Worm (Caenorhabditis elegans) whole organism, L4 larva: ENCODE measurements around the gene rfip-1.

Experiments
- F26F4.8 ChIP-seq: fragments of 200-800 bp; sonication (Bioruptor generic); conservative IDR thresholded peaks from 2 replicates; pipeline ENCODE4 v1.3.6; 2022; ENCODE audit warnings: missing genetic modification characterization, missing compliant biosample characterization
- F49E8.2 ChIP-seq: sonication (generic microtip); optimal IDR thresholded peaks from 2 replicates; lab custom pipeline; 2016; ENCODE audit warnings: missing compliant biosample characterization, mild to moderate bottlenecking, missing genetic modification characterization, borderline replicate concordance
- R02D3.7 ChIP-seq: fragments of 150-350 bp; sonication (generic microtip); optimal IDR thresholded peaks from 3 replicates; lab custom pipeline; 2014; ENCODE audit warnings: missing biosample characterization, missing genetic modification characterization
- T20F7.1 ChIP-seq: fragments of 200-800 bp; sonication (Bioruptor generic); optimal IDR thresholded peaks from 2 replicates; lab custom pipeline; 2018; ENCODE audit warnings: mild to moderate bottlenecking, missing genetic modification characterization, missing compliant biosample characterization
- Y75B8A.6 ChIP-seq: fragments of 200-800 bp; sonication (Bioruptor generic); IDR thresholded peaks from 2 replicates; pipeline ENCODE4 v1.3.6; 2022; ENCODE audit warnings: missing genetic modification reagents, missing genetic modification characterization, missing compliant biosample characterization
- aha-1 ChIP-seq: fragments of 150-350 bp; peaks from one replicate; lab custom pipeline; 2014; ENCODE audit warnings: missing biosample characterization, missing genetic modification characterization
- attf-4 ChIP-seq: sonication (generic microtip); optimal IDR thresholded peaks from 3 replicates; lab custom pipeline; 2017; ENCODE audit warnings: missing biosample characterization, missing genetic modification characterization
- ceh-28 ChIP-seq: fragments of 150-350 bp; optimal IDR thresholded peaks from 2 replicates; lab custom pipeline; 2014; ENCODE audit warnings: missing biosample characterization, missing genetic modification reagents, missing genetic modification characterization
- ceh-44 ChIP-seq: fragments of 200-800 bp; sonication (Bioruptor generic); IDR thresholded peaks from 2 replicates; pipeline ENCODE4 v1.3.6; 2022; ENCODE audit warnings: missing genetic modification reagents, missing genetic modification characterization, missing compliant biosample characterization
- cey-2 ChIP-seq: sonication (generic microtip); optimal IDR thresholded peaks from 3 replicates; lab custom pipeline; 2017; ENCODE audit warnings: missing genetic modification characterization, mild to moderate bottlenecking, missing compliant biosample characterization, antibody characterized with exemption, borderline replicate concordance; ENCODE audit not compliant: insufficient read depth
- daf-12 ChIP-seq: fragments of 150-350 bp; optimal IDR thresholded peaks from 2 replicates; lab custom pipeline; 2014; ENCODE audit warnings: missing biosample characterization, missing genetic modification reagents, missing genetic modification characterization
- dpl-1 ChIP-seq: fragments of 150-350 bp; optimal IDR thresholded peaks from 2 replicates; lab custom pipeline; 2014; ENCODE audit warnings: missing biosample characterization, missing genetic modification reagents, missing genetic modification characterization
- dve-1 ChIP-seq: sonication (generic microtip); optimal IDR thresholded peaks from 2 replicates; lab custom pipeline; 2017; ENCODE audit warnings: antibody characterized with exemption, mild to moderate bottlenecking, missing genetic modification characterization, missing compliant biosample characterization; ENCODE audit not compliant: insufficient read depth
- fkh-10 ChIP-seq: fragments of 150-350 bp; optimal IDR thresholded peaks from 2 replicates; lab custom pipeline; 2014; ENCODE audit warnings: missing biosample characterization, missing genetic modification reagents, missing genetic modification characterization
- fos-1 ChIP-seq: fragments of 150-350 bp; optimal IDR thresholded peaks from 2 replicates; lab custom pipeline; 2014; ENCODE audit warnings: missing biosample characterization, missing genetic modification characterization
- hif-1 ChIP-seq, 2 experiments: sonication (generic microtip); optimal IDR thresholded peaks; 2 replicates each; lab custom pipeline; 2016 to 2017; ENCODE audit warnings: missing compliant biosample characterization in 2 of 2, missing genetic modification characterization in 2 of 2, missing genetic modification reagents in 2 of 2, missing genotype in 2 of 2, mild to moderate bottlenecking in 1 of 2
- hlh-30 ChIP-seq: sonication (generic microtip); optimal IDR thresholded peaks from 2 replicates; lab custom pipeline; 2017; ENCODE audit warnings: antibody characterized with exemption, mild to moderate bottlenecking, missing genetic modification characterization, missing compliant biosample characterization; ENCODE audit not compliant: insufficient read depth
- lin-1 ChIP-seq: fragments of 200-800 bp; sonication (Bioruptor generic); IDR thresholded peaks from 2 replicates; pipeline ENCODE4 v1.3.6; 2022; ENCODE audit warnings: missing genetic modification reagents, missing genetic modification characterization, missing compliant biosample characterization
- lin-15B ChIP-seq: fragments of 150-350 bp; sonication (generic microtip); optimal IDR thresholded peaks from 3 replicates; lab custom pipeline; 2014; ENCODE audit warnings: missing biosample characterization, missing genetic modification characterization
- lin-29 ChIP-seq: fragments of 200-800 bp; sonication (Bioruptor generic); IDR thresholded peaks from 2 replicates; pipeline ENCODE4 v1.3.6; 2022; ENCODE audit warnings: missing genetic modification reagents, missing genetic modification characterization, missing compliant biosample characterization
- lin-38 ChIP-seq: fragments of 200-800 bp; sonication (Bioruptor generic); IDR thresholded peaks from 2 replicates; pipeline ENCODE4 v1.3.6; 2022; ENCODE audit warnings: missing genetic modification reagents, missing genetic modification characterization, missing compliant biosample characterization
- lsy-2 ChIP-seq, 2 experiments: fragments of 150-350 bp in 1 of 2; sonication (generic microtip) in 1 of 2; optimal IDR thresholded peaks; 2 replicates each; lab custom pipeline; 2014 to 2017; ENCODE audit warnings: missing biosample characterization in 2 of 2, missing genetic modification characterization in 2 of 2
- mdl-1 ChIP-seq, 2 experiments: fragments of 150-350 bp in 1 of 2; sonication (generic microtip) in 1 of 2; optimal IDR thresholded peaks; 2 replicates each; lab custom pipeline; 2014 to 2017; ENCODE audit warnings: missing biosample characterization in 2 of 2, missing genetic modification characterization in 2 of 2
- mep-1 ChIP-seq: fragments of 150-350 bp; sonication (generic microtip); optimal IDR thresholded peaks from 3 replicates; lab custom pipeline; 2014; ENCODE audit warnings: missing biosample characterization, missing genetic modification characterization
- mes-2 ChIP-seq: sonication (generic microtip); optimal IDR thresholded peaks from 2 replicates; lab custom pipeline; 2016; ENCODE audit warnings: missing genotype, mild to moderate bottlenecking, missing genetic modification characterization, missing compliant biosample characterization; ENCODE audit not compliant: poor library complexity, severe bottlenecking
- mxl-2 ChIP-seq: fragments of 200-800 bp; sonication (Bioruptor generic); conservative IDR thresholded peaks from 2 replicates; pipeline ENCODE4 v1.3.6; 2022; ENCODE audit warnings: missing genetic modification reagents, missing genetic modification characterization, missing compliant biosample characterization
- nhr-10 ChIP-seq: fragments of 150-350 bp; optimal IDR thresholded peaks from 2 replicates; lab custom pipeline; 2014; ENCODE audit warnings: missing biosample characterization, missing genetic modification characterization
- nhr-11 ChIP-seq: fragments of 150-350 bp; optimal IDR thresholded peaks from 2 replicates; lab custom pipeline; 2014; ENCODE audit warnings: missing biosample characterization, missing genetic modification characterization
- nhr-25 ChIP-seq: sonication (generic microtip); optimal IDR thresholded peaks from 2 replicates; lab custom pipeline; 2017; ENCODE audit warnings: missing genetic modification characterization, mild to moderate bottlenecking, missing compliant biosample characterization, antibody characterized with exemption, moderate library complexity, borderline replicate concordance; ENCODE audit not compliant: insufficient read depth
- nhr-28 ChIP-seq: fragments of 150-350 bp; optimal IDR thresholded peaks from 2 replicates; lab custom pipeline; 2014; ENCODE audit warnings: missing biosample characterization, missing genetic modification characterization
- nhr-48 ChIP-seq: sonication (generic microtip); optimal IDR thresholded peaks from 2 replicates; lab custom pipeline; 2016; ENCODE audit warnings: mild to moderate bottlenecking, missing genetic modification characterization, missing compliant biosample characterization
- nhr-6 ChIP-seq: fragments of 150-350 bp; optimal IDR thresholded peaks from 2 replicates; lab custom pipeline; 2014; ENCODE audit warnings: missing biosample characterization, missing genetic modification characterization
- nhr-76 ChIP-seq: fragments of 150-350 bp; optimal IDR thresholded peaks from 2 replicates; lab custom pipeline; 2014; ENCODE audit warnings: missing biosample characterization, missing genetic modification characterization
- pha-4 ChIP-seq, 2 experiments: fragments of 150-350 bp in 1 of 2; fragments of 200-800 bp in 1 of 2; sonication (Bioruptor generic) in 1 of 2; IDR thresholded peaks in 1 of 2; optimal IDR thresholded peaks in 1 of 2; 2 replicates each; pipeline versions ENCODE4 v1.3.6 to Lab custom; 2014 to 2022; ENCODE audit warnings: missing genetic modification characterization in 2 of 2, missing genetic modification reagents in 2 of 2, missing biosample characterization in 1 of 2, missing compliant biosample characterization in 1 of 2
- php-3 ChIP-seq: fragments of 200-800 bp; sonication (Bioruptor generic); IDR thresholded peaks from 2 replicates; pipeline ENCODE4 v1.3.6; 2022; ENCODE audit warnings: missing genetic modification reagents, missing genetic modification characterization, missing compliant biosample characterization
- pqm-1 ChIP-seq: sonication (generic microtip); optimal IDR thresholded peaks from 2 replicates; lab custom pipeline; 2017; ENCODE audit warnings: missing biosample characterization, missing genetic modification characterization
- skn-1 ChIP-seq: fragments of 150-350 bp; optimal IDR thresholded peaks from 2 replicates; lab custom pipeline; 2014; ENCODE audit warnings: missing biosample characterization, missing genetic modification characterization
- snpc-1.2 ChIP-seq: fragments of 200-800 bp; sonication (Bioruptor generic); IDR thresholded peaks from 2 replicates; pipeline ENCODE4 v1.3.6; 2022; ENCODE audit warnings: missing genetic modification reagents, missing genetic modification characterization, missing compliant biosample characterization
- spr-3 ChIP-seq: fragments of 200-800 bp; sonication (Bioruptor generic); optimal IDR thresholded peaks from 2 replicates; lab custom pipeline; 2018; ENCODE audit warnings: mild to moderate bottlenecking, missing genetic modification characterization, missing compliant biosample characterization
- tag-97 ChIP-seq: fragments of 200-800 bp; sonication (Bioruptor generic); IDR thresholded peaks from 2 replicates; pipeline ENCODE4 v1.3.6; 2022; ENCODE audit warnings: missing genetic modification characterization, missing compliant biosample characterization
- unc-130 ChIP-seq: sonication (generic microtip); optimal IDR thresholded peaks from 2 replicates; lab custom pipeline; 2016; ENCODE audit warnings: missing genetic modification reagents, missing genetic modification characterization, missing compliant biosample characterization
- vab-7 ChIP-seq: fragments of 200-800 bp; sonication (Bioruptor generic); IDR thresholded peaks from 2 replicates; pipeline ENCODE4 v1.3.6; 2022; ENCODE audit warnings: missing genetic modification reagents, missing genetic modification characterization, missing compliant biosample characterization
- zag-1 ChIP-seq: fragments of 150-350 bp; optimal IDR thresholded peaks from 2 replicates; lab custom pipeline; 2014; ENCODE audit warnings: missing biosample characterization, missing genetic modification characterization
- zfp-3 ChIP-seq: fragments of 200-800 bp; sonication (Bioruptor generic); conservative IDR thresholded peaks from 2 replicates; pipeline ENCODE4 v1.3.6; 2022; ENCODE audit warnings: missing genetic modification reagents, missing genetic modification characterization, missing compliant biosample characterization
- zip-11 ChIP-seq: fragments of 200-800 bp; sonication (Bioruptor generic); IDR thresholded peaks from 2 replicates; pipeline ENCODE4 v1.3.6; 2022; ENCODE audit warnings: missing genetic modification characterization, missing compliant biosample characterization

Gene rfip-1

ce11 chrII:5884252-5884651 lies at the start of gene rfip-1:
Gene rfip-1 (plus strand): TSS chrII:5884552.
- TF ChIP-seq lsy-2 (tag; optimal IDR thresholded peaks at IDR 0.05; lab: Kevin White, UChicago) (no peak), ceh-44 (GFP tag; lab: Robert Waterston, UW) (no peak), mdl-1 (tag; optimal IDR thresholded peaks at IDR 0.05; lab: Kevin White, UChicago) (no peak), R02D3.7 (tag; lab: Kevin White, UChicago) (no peak), nhr-28 (tag; lab: Kevin White, UChicago) (no peak), lin-29 (GFP tag; lab: Robert Waterston, UW) (no peak)

ce11 chrII:5835146-5835545 lies 49.2 kb upstream of the rfip-1 start:
- TF ChIP-seq fos-1 (tag; lab: Kevin White, UChicago) (no peak), lin-15B (tag; lab: Kevin White, UChicago) (no peak), aha-1 (tag; lab: Kevin White, UChicago) (peak; percentile 93)

ce11 chrII:5836153-5836719 lies 48.1 kb upstream of the rfip-1 start, which contains the start of gene fzo-1:
Gene fzo-1 (minus strand): TSS chrII:5836203.
- TF ChIP-seq R02D3.7 (tag; lab: Kevin White, UChicago) (no peak), snpc-1.2 (GFP tag; lab: Robert Waterston, UW) (no peak), zip-11 (GFP tag; lab: Robert Waterston, UW) (no peak), php-3 (GFP tag; lab: Robert Waterston, UW) (no peak), lin-1 (no peak), pqm-1 (tag; lab: Kevin White, UChicago) (no peak), unc-130 (GFP tag; lab: Kevin White, UChicago) (peak; percentile 41), lin-29 (GFP tag; lab: Robert Waterston, UW) (no peak), nhr-25 (tag; lab: Kevin White, UChicago) (no peak), T20F7.1 (peak; percentile 64), F49E8.2 (tag; lab: Kevin White, UChicago) (no peak), zag-1 (tag; lab: Kevin White, UChicago) (no peak), F26F4.8 (GFP tag; lab: Robert Waterston, UW) (no peak), mes-2 (tag; lab: Kevin White, UChicago) (peak; percentile 62), attf-4 (tag; lab: Kevin White, UChicago) (no peak), dpl-1 (GFP tag; lab: Kevin White, UChicago) (peak; percentile 16), nhr-6 (tag; lab: Kevin White, UChicago) (peak; percentile 57), spr-3 (GFP tag; lab: Kevin White, UChicago) (no peak), lsy-2 (tag; optimal IDR thresholded peaks at IDR 0.05; lab: Kevin White, UChicago) (peak in 1 of 2 experiments; percentile 48), mxl-2 (GFP tag; lab: Robert Waterston, UW) (no peak), fkh-10 (no peak), tag-97 (GFP tag; lab: Robert Waterston, UW) (no peak), dve-1 (tag; lab: Kevin White, UChicago) (peak; percentile 8), nhr-48 (tag; lab: Kevin White, UChicago) (no peak), aha-1 (tag; lab: Kevin White, UChicago) (peak; percentile 22), lin-38 (GFP tag; lab: Robert Waterston, UW) (no peak; the same call in none of the 2 replicates), cey-2 (tag; lab: Kevin White, UChicago) (no peak), pha-4 (GFP tag; IDR thresholded peaks at IDR 0.05; lab: Robert Waterston, UW) (peak; percentile 25; the same call in 1 of the 2 replicates), pha-4 (tag; optimal IDR thresholded peaks at IDR 0.05; lab: Kevin White, UChicago) (no peak), nhr-11 (tag; lab: Kevin White, UChicago) (no peak), daf-12 (tag; lab: Kevin White, UChicago) (no peak), ceh-28 (tag; lab: Kevin White, UChicago) (no peak), nhr-28 (tag; lab: Kevin White, UChicago) (no peak), skn-1 (tag; lab: Kevin White, UChicago) (no peak), nhr-76 (tag; lab: Kevin White, UChicago) (no peak), nhr-10 (tag; lab: Kevin White, UChicago) (no peak), hif-1 (tag; optimal IDR thresholded peaks at IDR 0.05; lab: Kevin White, UChicago) (peak in 1 of 2 experiments; percentile 77), mep-1 (tag; lab: Kevin White, UChicago) (peak; percentile 19), zfp-3 (GFP tag; lab: Robert Waterston, UW) (no peak), hlh-30 (tag; lab: Kevin White, UChicago) (peak; percentile 36), Y75B8A.6 (GFP tag; lab: Robert Waterston, UW) (no peak), vab-7 (no peak)
